Worm (Caenorhabditis elegans) whole organism, L3 larva: ENCODE data around the gene K06A4.6.

Source experiments
- ama-1 ChIP-seq: fragments of 150-350 bp; optimal IDR thresholded peaks from 2 replicates; lab custom pipeline; 2018
- ceh-9 ChIP-seq: sonication (generic microtip); optimal IDR thresholded peaks from 2 replicates; lab custom pipeline; 2018; ENCODE audit warnings: missing biosample characterization, missing genetic modification characterization
- daf-12 ChIP-seq: fragments of 150-350 bp; optimal IDR thresholded peaks from 2 replicates; lab custom pipeline; 2014; ENCODE audit warnings: missing biosample characterization, missing genetic modification reagents, missing genetic modification characterization
- egl-27 ChIP-seq: sonication (generic microtip); optimal IDR thresholded peaks from 4 replicates; lab custom pipeline; 2017; ENCODE audit warnings: missing biosample characterization, missing genetic modification reagents, missing genetic modification characterization
- elt-2 ChIP-seq: sonication (generic microtip); optimal IDR thresholded peaks from 2 replicates; lab custom pipeline; 2016; ENCODE audit warnings: missing genetic modification reagents, mild to moderate bottlenecking, missing genetic modification characterization, missing compliant biosample characterization
- elt-3 ChIP-seq, 3 experiments: fragments of 150-350 bp in 1 of 3; sonication (generic microtip) in 2 of 3; optimal IDR thresholded peaks; 2 replicates in 2 of 3; 4 replicates in 1 of 3; lab custom pipeline; 2014 to 2017; ENCODE audit warnings: missing biosample characterization in 3 of 3, missing genetic modification characterization in 3 of 3
- fkh-10 ChIP-seq: sonication (generic microtip); optimal IDR thresholded peaks from 2 replicates; lab custom pipeline; 2017; ENCODE audit warnings: missing biosample characterization, missing genetic modification reagents, missing genetic modification characterization
- jun-1 ChIP-seq: fragments of 150-350 bp; optimal IDR thresholded peaks from 2 replicates; lab custom pipeline; 2014; ENCODE audit warnings: missing biosample characterization, missing genetic modification reagents, missing genetic modification characterization
- nhr-237 ChIP-seq: fragments of 150-350 bp; optimal IDR thresholded peaks from 2 replicates; lab custom pipeline; 2014; ENCODE audit warnings: missing biosample characterization, missing genetic modification characterization
- snpc-4 ChIP-seq: fragments of 150-350 bp; optimal IDR thresholded peaks from 2 replicates; lab custom pipeline; 2014; ENCODE audit warnings: missing biosample characterization, missing genetic modification characterization
- unc-39 ChIP-seq: sonication (generic microtip); optimal IDR thresholded peaks from 4 replicates; lab custom pipeline; 2017; ENCODE audit warnings: missing biosample characterization, missing genetic modification characterization

ce11 chrV:9442471-9442870, 38.0 kb downstream of the K06A4.6 start:
- peak; percentile 17 for TF ChIP-seq elt-2
- TF ChIP-seq unc-39 (tag; lab: Kevin White, UChicago): no peak
- no peak for TF ChIP-seq ama-1
- TF ChIP-seq elt-3 (tag; optimal IDR thresholded peaks at IDR 0.05; lab: Kevin White, UChicago): no peak
- TF ChIP-seq daf-12 (tag; lab: Kevin White, UChicago): no peak
- TF ChIP-seq ceh-9 (tag; lab: Kevin White, UChicago): no peak
- TF ChIP-seq snpc-4 (tag; lab: Kevin White, UChicago): no peak
- no peak for TF ChIP-seq egl-27 (tag; lab: Kevin White, UChicago)
- TF ChIP-seq nhr-237 (tag; lab: Kevin White, UChicago): no peak
- no peak for TF ChIP-seq jun-1
- TF ChIP-seq fkh-10 (GFP tag; lab: Kevin White, UChicago): no peak
